Fruit fly (Drosophila melanogaster) whole organism, adult: ENCODE measurements around the gene rost.

Source experiments
- CG11617 ChIP-seq: fragments of 200-800 bp; sonication (Bioruptor generic); optimal IDR thresholded peaks from 2 replicates; lab custom pipeline; 2017; ENCODE audit warnings: mild to moderate bottlenecking, missing biosample characterization, missing genetic modification reagents, missing genetic modification characterization
- CG12768 ChIP-seq: fragments of 200-800 bp; sonication (Bioruptor generic); optimal IDR thresholded peaks from 2 replicates; lab custom pipeline; 2017; ENCODE audit warnings: missing biosample characterization, missing genetic modification characterization, mild to moderate bottlenecking, moderate library complexity, missing genetic modification reagents
- CG14711 ChIP-seq: fragments of 200-800 bp; sonication (Bioruptor generic); optimal IDR thresholded peaks from 2 replicates; lab custom pipeline; 2018; ENCODE audit warnings: missing biosample characterization, mild to moderate bottlenecking, missing genetic modification characterization, moderate library complexity
- CG1620 ChIP-seq: fragments of 200-800 bp; sonication (Bioruptor generic); optimal IDR thresholded peaks from 2 replicates; lab custom pipeline; 2016; ENCODE audit warnings: missing biosample characterization, missing genetic modification characterization
- CG33017 ChIP-seq: fragments of 200-800 bp; sonication (Bioruptor generic); optimal IDR thresholded peaks from 2 replicates; lab custom pipeline; 2018; ENCODE audit warnings: missing biosample characterization, mild to moderate bottlenecking, missing genetic modification characterization, moderate library complexity
- CG5204 ChIP-seq: fragments of 200-800 bp; sonication (Bioruptor generic); optimal IDR thresholded peaks from 2 replicates; lab custom pipeline; 2016; ENCODE audit warnings: missing biosample characterization, missing genetic modification characterization
- CG7045 ChIP-seq: fragments of 200-800 bp; sonication (Bioruptor generic); optimal IDR thresholded peaks from 2 replicates; lab custom pipeline; 2017; ENCODE audit warnings: missing biosample characterization, mild to moderate bottlenecking, missing genetic modification characterization
- CG7101 ChIP-seq: fragments of 200-800 bp; sonication (Bioruptor generic); optimal IDR thresholded peaks from 2 replicates; lab custom pipeline; 2018; ENCODE audit warnings: missing biosample characterization, mild to moderate bottlenecking, missing genetic modification characterization, moderate library complexity
- Clk ChIP-seq: fragments of 200-800 bp; sonication (Bioruptor generic); optimal IDR thresholded peaks from 2 replicates; lab custom pipeline; 2017; ENCODE audit warnings: missing biosample characterization, missing genetic modification characterization
- Crg-1 ChIP-seq: fragments of 200-800 bp; sonication (Bioruptor generic); optimal IDR thresholded peaks from 2 replicates; lab custom pipeline; 2016; ENCODE audit warnings: missing biosample characterization, missing genetic modification characterization
- Hr96 ChIP-seq: fragments of 200-800 bp; sonication (Bioruptor generic); optimal IDR thresholded peaks from 2 replicates; lab custom pipeline; 2016; ENCODE audit warnings: missing biosample characterization, missing genetic modification characterization
- Mnt ChIP-seq: fragments of 200-800 bp; sonication (Bioruptor generic); optimal IDR thresholded peaks from 2 replicates; lab custom pipeline; 2016; ENCODE audit warnings: missing biosample characterization, mild to moderate bottlenecking, missing genetic modification characterization
- bab1 ChIP-seq: fragments of 200-800 bp; sonication (Bioruptor generic); optimal IDR thresholded peaks from 3 replicates; lab custom pipeline; 2019; ENCODE audit warnings: missing biosample characterization, mild to moderate bottlenecking, missing genetic modification characterization, moderate library complexity
- cic ChIP-seq: fragments of 200-800 bp; sonication (Bioruptor generic); optimal IDR thresholded peaks from 2 replicates; lab custom pipeline; 2017; ENCODE audit warnings: missing biosample characterization, mild to moderate bottlenecking, missing genetic modification characterization, moderate library complexity
- cnc ChIP-seq, 2 experiments: fragments of >200 bp; optimal IDR thresholded peaks; 2 replicates each; lab custom pipeline; 2017
- kay ChIP-seq: fragments of 200-800 bp; sonication (Bioruptor generic); peaks from one replicate; lab custom pipeline; 2016; ENCODE audit warnings: missing biosample characterization, missing genetic modification characterization, borderline replicate concordance
- ovo ChIP-seq: fragments of 200-800 bp; sonication (Bioruptor generic); optimal IDR thresholded peaks from 2 replicates; lab custom pipeline; 2016; ENCODE audit warnings: missing biosample characterization, missing genetic modification characterization
- pad ChIP-seq: fragments of 200-800 bp; sonication (Bioruptor generic); optimal IDR thresholded peaks from 3 replicates; lab custom pipeline; 2017; ENCODE audit warnings: missing biosample characterization, missing genetic modification characterization, mild to moderate bottlenecking, moderate library complexity, missing genetic modification reagents
- tj ChIP-seq: fragments of 200-800 bp; sonication (Bioruptor generic); optimal IDR thresholded peaks from 3 replicates; lab custom pipeline; 2017; ENCODE audit warnings: missing biosample characterization, mild to moderate bottlenecking, missing genetic modification characterization, moderate library complexity
- toe ChIP-seq: fragments of 200-800 bp; sonication (Bioruptor generic); optimal IDR thresholded peaks from 2 replicates; lab custom pipeline; 2016; ENCODE audit warnings: missing biosample characterization, missing genetic modification characterization

The rost gene

dm6 chr2L:8957152-8957551 is 32.2 kb downstream of the rost start:
- no peak for TF ChIP-seq cic (GFP tag; lab: Kevin White, UChicago)
- TF ChIP-seq CG1620 (GFP tag; lab: Kevin White, UChicago): no peak
- no peak for TF ChIP-seq CG7101 (tag; lab: Kevin White, UChicago)
- TF ChIP-seq bab1 (GFP tag; lab: Kevin White, UChicago): no peak
- no peak for TF ChIP-seq Hr96 (GFP tag; lab: Kevin White, UChicago)
- TF ChIP-seq CG14711: no peak
- no peak for TF ChIP-seq tj
- no peak for TF ChIP-seq CG5204 (GFP tag; lab: Kevin White, UChicago)
- no peak for TF ChIP-seq CG7045
- TF ChIP-seq CG12768 (GFP tag; lab: Kevin White, UChicago): no peak
- no peak for TF ChIP-seq toe
- TF ChIP-seq Crg-1 (GFP tag; lab: Kevin White, UChicago): no peak
- TF ChIP-seq ovo (GFP tag; lab: Kevin White, UChicago): no peak
- TF ChIP-seq Mnt (GFP tag; lab: Kevin White, UChicago): no peak
- TF ChIP-seq Clk (GFP tag; lab: Kevin White, UChicago): no peak
- no peak for TF ChIP-seq kay (GFP tag; lab: Kevin White, UChicago)

- TF ChIP-seq Clk (GFP tag; lab: Kevin White, UChicago): no peak
- TF ChIP-seq toe: no peak
- TF ChIP-seq bab1 (GFP tag; lab: Kevin White, UChicago): no peak
- peak; percentile 18 for TF ChIP-seq kay (GFP tag; lab: Kevin White, UChicago)
- TF ChIP-seq CG7101 (tag; lab: Kevin White, UChicago): no peak
- no peak for TF ChIP-seq CG33017 (tag; lab: Kevin White, UChicago)
- TF ChIP-seq CG11617 (GFP tag; lab: Kevin White, UChicago): no peak
These were observed 33.0 kb downstream of the rost start for dm6 chr2L:8956336-8956726.

dm6 chr2L:8955597-8956335 is 33.6 kb downstream of the rost start:
- TF ChIP-seq Mnt (GFP tag; lab: Kevin White, UChicago): peak; percentile 66
- no peak for TF ChIP-seq CG7045
- no peak for TF ChIP-seq CG11617 (GFP tag; lab: Kevin White, UChicago)
- TF ChIP-seq Crg-1 (GFP tag; lab: Kevin White, UChicago): peak; percentile 16
- TF ChIP-seq kay (GFP tag; lab: Kevin White, UChicago): peak; percentile 14
- no peak for TF ChIP-seq Hr96 (GFP tag; lab: Kevin White, UChicago)
- no peak for TF ChIP-seq cnc (optimal IDR thresholded peaks at IDR 0.05; lab: Kevin White, UChicago)
- peak; percentile 15 for TF ChIP-seq CG33017 (tag; lab: Kevin White, UChicago)
- no peak for TF ChIP-seq tj
- no peak for TF ChIP-seq CG5204 (GFP tag; lab: Kevin White, UChicago)
- TF ChIP-seq CG12768 (GFP tag; lab: Kevin White, UChicago): no peak
- TF ChIP-seq ovo (GFP tag; lab: Kevin White, UChicago): no peak
- TF ChIP-seq CG14711: no peak
- no peak for TF ChIP-seq pad
- no peak for TF ChIP-seq CG1620 (GFP tag; lab: Kevin White, UChicago)
- TF ChIP-seq bab1 (GFP tag; lab: Kevin White, UChicago): no peak
- no peak for TF ChIP-seq toe
- no peak for TF ChIP-seq CG7101 (tag; lab: Kevin White, UChicago)
- TF ChIP-seq cic (GFP tag; lab: Kevin White, UChicago): peak; percentile 74
- TF ChIP-seq Clk (GFP tag; lab: Kevin White, UChicago): no peak

dm6 chr2L:8952194-8953037 is 36.9 kb downstream of the rost start:
- TF ChIP-seq ovo (GFP tag; lab: Kevin White, UChicago) (peak; percentile 37), CG1620 (GFP tag; lab: Kevin White, UChicago) (no peak), bab1 (GFP tag; lab: Kevin White, UChicago) (no peak), CG5204 (GFP tag; lab: Kevin White, UChicago) (peak; percentile 44), CG7101 (tag; lab: Kevin White, UChicago) (peak; percentile 56), pad (peak; percentile 4), CG12768 (GFP tag; lab: Kevin White, UChicago) (peak; percentile 53), Crg-1 (GFP tag; lab: Kevin White, UChicago) (no peak), toe (no peak), CG14711 (no peak), CG7045 (no peak), Mnt (GFP tag; lab: Kevin White, UChicago) (no peak), tj (peak; percentile 73), cic (GFP tag; lab: Kevin White, UChicago) (peak; percentile 67), CG11617 (GFP tag; lab: Kevin White, UChicago) (peak; percentile 11), kay (GFP tag; lab: Kevin White, UChicago) (peak; percentile 96), Clk (GFP tag; lab: Kevin White, UChicago) (no peak), Hr96 (GFP tag; lab: Kevin White, UChicago) (no peak), CG33017 (tag; lab: Kevin White, UChicago) (peak; percentile 72)
